Fruit fly (Drosophila melanogaster): ENCODE measurements around the gene RpL9.

The RpL9 gene

dm6 chr2L:11039548-11040144 is 35.7 kb upstream of the RpL9 start (continued):
- TF ChIP-seq jumu (GFP tag; optimal IDR thresholded peaks at IDR 0.05) (no peak), CG11696 (GFP tag; IDR thresholded peaks at IDR 0.05) (no peak), Hr51 (GFP tag; optimal IDR thresholded peaks at IDR 0.05) (no peak), CG15601 (tag; optimal IDR thresholded peaks at IDR 0.05) (no peak), CG14965 (GFP tag; optimal IDR thresholded peaks at IDR 0.05; ENCODE audit: borderline replicate concordance) (no peak), fd64A (GFP tag; optimal IDR thresholded peaks at IDR 0.05) (no peak), zen (tag; optimal IDR thresholded peaks at IDR 0.05) (no peak), aop (GFP tag; IDR thresholded peaks at IDR 0.05) (no peak), en (GFP tag; optimal IDR thresholded peaks at IDR 0.05) (no peak), CG10543 (GFP tag; optimal IDR thresholded peaks at IDR 0.05) (peak; percentile 46), Rfx (GFP tag; IDR thresholded peaks at IDR 0.05) (no peak), CG17912 (GFP tag; optimal IDR thresholded peaks at IDR 0.05) (no peak), onecut (GFP tag; IDR thresholded peaks at IDR 0.05) (no peak), phol (tag; optimal IDR thresholded peaks at IDR 0.05) (no peak), tup (GFP tag; optimal IDR thresholded peaks at IDR 0.05) (no peak), Bgb (GFP tag; IDR thresholded peaks at IDR 0.05; ENCODE audit: partially characterized antibody) (no peak), Dfd (GFP tag; optimal IDR thresholded peaks at IDR 0.05) (no peak), CG4404 (GFP tag; IDR thresholded peaks at IDR 0.05) (no peak), run (tag; optimal IDR thresholded peaks at IDR 0.05) (peak; percentile 16), emc (GFP tag; optimal IDR thresholded peaks at IDR 0.05) (no peak), CG6854 (GFP tag; optimal IDR thresholded peaks at IDR 0.05) (no peak), CHES-1-like (GFP tag; optimal IDR thresholded peaks at IDR 0.05) (no peak), Fer2 (tag; optimal IDR thresholded peaks at IDR 0.05) (no peak), Oaz (GFP tag; IDR thresholded peaks at IDR 0.05) (no peak), CG5180 (GFP tag; optimal IDR thresholded peaks at IDR 0.05) (no peak), sr (GFP tag; IDR thresholded peaks at IDR 0.05) (no peak), caup (GFP tag; optimal IDR thresholded peaks at IDR 0.05; ENCODE audit: severe bottlenecking) (no peak), CG10321 (GFP tag; IDR thresholded peaks at IDR 0.05) (no peak), her (GFP tag; optimal IDR thresholded peaks at IDR 0.05) (no peak), HHEX (GFP tag; optimal IDR thresholded peaks at IDR 0.05) (no peak), eyg (GFP tag; optimal IDR thresholded peaks at IDR 0.05) (no peak), mirr (GFP tag; optimal IDR thresholded peaks at IDR 0.05) (peak; percentile 65), Hmr (GFP tag; optimal IDR thresholded peaks at IDR 0.05) (peak; percentile 22), gsb (GFP tag; IDR thresholded peaks at IDR 0.05) (no peak), cas (GFP tag; IDR thresholded peaks at IDR 0.05) (no peak), ato (GFP tag; IDR thresholded peaks at IDR 0.05; ENCODE audit: partially characterized antibody) (no peak), Ada2b (GFP tag; IDR thresholded peaks at IDR 0.05) (no peak), vvl (GFP tag; IDR thresholded peaks at IDR 0.05) (no peak; the same call in 1 of the 2 replicates), Dip2 (GFP tag; IDR thresholded peaks at IDR 0.05) (no peak), CG14860 (GFP tag; IDR thresholded peaks at IDR 0.05; ENCODE audit: partially characterized antibody) (no peak), gem (tag; optimal IDR thresholded peaks at IDR 0.05) (no peak), CG18011 (GFP tag; optimal IDR thresholded peaks at IDR 0.05) (no peak), fd96Cb (tag; optimal IDR thresholded peaks at IDR 0.05) (no peak), D19B (GFP tag; optimal IDR thresholded peaks at IDR 0.05) (no peak), knrl (GFP tag; IDR thresholded peaks at IDR 0.05; ENCODE audit: partially characterized antibody) (no peak), row (GFP tag; IDR thresholded peaks at IDR 0.05) (no peak), CG12942 (GFP tag; optimal IDR thresholded peaks at IDR 0.05) (no peak), HmgZ (tag; optimal IDR thresholded peaks at IDR 0.05) (peak; percentile 13), Antp (GFP tag; optimal IDR thresholded peaks at IDR 0.05) (no peak), chinmo (GFP tag; IDR thresholded peaks at IDR 0.05; ENCODE audit: partially characterized antibody) (0 out of 4 replicates have a peak, but pooled peaks have one; percentile 63)

Measured in whole organism, embryonic.